Fruit fly (Drosophila melanogaster) whole organism, prepupa: ENCODE measurements around the gene MED15.

Experiments used
- CG10669 ChIP-seq: fragments of 200-800 bp; sonication (Bioruptor generic); optimal IDR thresholded peaks from 3 replicates; lab custom pipeline; 2018; ENCODE audit warnings: missing biosample characterization, mild to moderate bottlenecking, missing genetic modification characterization, moderate library complexity
- CG11294 ChIP-seq: fragments of 200-800 bp; sonication (Bioruptor generic); IDR thresholded peaks from 2 replicates; pipeline ENCODE4 v1.3.6; 2022; ENCODE audit warnings: missing biosample characterization, missing genetic modification characterization
- CG11762 ChIP-seq: fragments of 200-800 bp; sonication (Bioruptor generic); optimal IDR thresholded peaks from 3 replicates; lab custom pipeline; 2016; ENCODE audit warnings: missing biosample characterization, missing genetic modification characterization; ENCODE audit not compliant: insufficient read depth
- CG11902 ChIP-seq: fragments of 200-800 bp; sonication (Bioruptor generic); optimal IDR thresholded peaks from 3 replicates; lab custom pipeline; 2016; ENCODE audit warnings: missing biosample characterization, missing genetic modification characterization
- CG1621 ChIP-seq: fragments of 200-800 bp; sonication (Bioruptor generic); optimal IDR thresholded peaks from 3 replicates; lab custom pipeline; 2018; ENCODE audit warnings: missing biosample characterization, mild to moderate bottlenecking, missing genetic modification characterization
- CG3032 ChIP-seq: fragments of 200-800 bp; optimal IDR thresholded peaks from 2 replicates; lab custom pipeline; 2019; ENCODE audit warnings: missing biosample characterization, mild to moderate bottlenecking, missing genetic modification characterization, moderate library complexity
- CG32006 ChIP-seq: fragments of 200-800 bp; sonication (Bioruptor generic); optimal IDR thresholded peaks from 3 replicates; lab custom pipeline; 2017; ENCODE audit warnings: missing biosample characterization, mild to moderate bottlenecking, missing genetic modification characterization
- CG34406 ChIP-seq: fragments of 200-800 bp; sonication (Bioruptor generic); optimal IDR thresholded peaks from 3 replicates; lab custom pipeline; 2016; ENCODE audit warnings: missing biosample characterization, missing genetic modification characterization
- CG3919 ChIP-seq: fragments of 200-800 bp; sonication (Bioruptor generic); optimal IDR thresholded peaks from 3 replicates; lab custom pipeline; 2016; ENCODE audit warnings: missing biosample characterization, missing genetic modification characterization
- CG6163 ChIP-seq: fragments of 200-800 bp; sonication (Bioruptor generic); IDR thresholded peaks from 3 replicates; pipeline ENCODE4 v1.3.6; 2022; ENCODE audit warnings: missing biosample characterization, missing genetic modification characterization
- CG6854 ChIP-seq: fragments of 200-800 bp; sonication (Bioruptor generic); optimal IDR thresholded peaks from 2 replicates; lab custom pipeline; 2017; ENCODE audit warnings: missing biosample characterization, mild to moderate bottlenecking, missing genetic modification characterization
- CG7368 ChIP-seq: fragments of 200-800 bp; sonication (Bioruptor generic); optimal IDR thresholded peaks from 3 replicates; lab custom pipeline; 2016; ENCODE audit warnings: missing biosample characterization, missing genetic modification characterization
- CG8319 ChIP-seq: fragments of 200-800 bp; sonication (Bioruptor generic); optimal IDR thresholded peaks from 3 replicates; lab custom pipeline; 2016; ENCODE audit warnings: missing biosample characterization, missing genetic modification characterization
- CG8632 ChIP-seq: fragments of 200-800 bp; sonication (Bioruptor generic); optimal IDR thresholded peaks from 3 replicates; lab custom pipeline; 2016; ENCODE audit warnings: missing biosample characterization, missing genetic modification characterization
- CG9139 ChIP-seq: fragments of 200-800 bp; sonication (Bioruptor generic); optimal IDR thresholded peaks from 3 replicates; lab custom pipeline; 2017; ENCODE audit warnings: missing biosample characterization, mild to moderate bottlenecking, missing genetic modification characterization
- Eip78C ChIP-seq: fragments of 200-800 bp; sonication (Bioruptor generic); peaks from one replicate; lab custom pipeline; 2016; ENCODE audit warnings: missing biosample characterization, missing genetic modification characterization
- Eip93F ChIP-seq: fragments of 200-800 bp; sonication (Bioruptor generic); optimal IDR thresholded peaks from 2 replicates; lab custom pipeline; 2016; ENCODE audit warnings: missing biosample characterization, mild to moderate bottlenecking, missing genetic modification characterization
- Ets21C ChIP-seq: fragments of 200-800 bp; sonication (Bioruptor generic); optimal IDR thresholded peaks from 3 replicates; lab custom pipeline; 2016; ENCODE audit warnings: missing biosample characterization, missing genetic modification characterization
- Gug ChIP-seq: fragments of 200-800 bp; sonication (Bioruptor generic); IDR thresholded peaks from 2 replicates; pipeline ENCODE4 v1.3.6; 2022; ENCODE audit warnings: missing biosample characterization, missing genetic modification characterization
- Hr39 ChIP-seq: fragments of 200-800 bp; sonication (Bioruptor generic); optimal IDR thresholded peaks from 2 replicates; lab custom pipeline; 2016; ENCODE audit warnings: missing biosample characterization, missing genetic modification characterization
- Hr4 ChIP-seq: fragments of 200-800 bp; sonication (Bioruptor generic); optimal IDR thresholded peaks from 3 replicates; lab custom pipeline; 2016; ENCODE audit warnings: missing biosample characterization, missing genetic modification characterization
- Lpt ChIP-seq: fragments of 200-800 bp; sonication (Bioruptor generic); optimal IDR thresholded peaks from 3 replicates; lab custom pipeline; 2016; ENCODE audit warnings: missing biosample characterization, missing genetic modification characterization
- Met ChIP-seq: fragments of 200-800 bp; sonication (Bioruptor generic); optimal IDR thresholded peaks from 3 replicates; lab custom pipeline; 2016; ENCODE audit warnings: missing biosample characterization, missing genetic modification characterization
- OdsH ChIP-seq: fragments of 200-800 bp; sonication (Bioruptor generic); optimal IDR thresholded peaks from 3 replicates; lab custom pipeline; 2016; ENCODE audit warnings: missing biosample characterization, missing genetic modification characterization
- Sox102F ChIP-seq: fragments of 200-800 bp; sonication (Bioruptor generic); optimal IDR thresholded peaks from 2 replicates; lab custom pipeline; 2016; ENCODE audit warnings: missing biosample characterization, mild to moderate bottlenecking, missing genetic modification characterization
- Sox14 ChIP-seq: fragments of 200-800 bp; sonication (Bioruptor generic); optimal IDR thresholded peaks from 3 replicates; lab custom pipeline; 2016; ENCODE audit warnings: missing biosample characterization, missing genetic modification characterization
- achi ChIP-seq: fragments of 200-800 bp; sonication (Bioruptor generic); optimal IDR thresholded peaks from 3 replicates; lab custom pipeline; 2016; ENCODE audit warnings: missing biosample characterization, missing genetic modification characterization
- acj6 ChIP-seq: fragments of 200-800 bp; sonication (Bioruptor generic); optimal IDR thresholded peaks from 3 replicates; lab custom pipeline; 2016; ENCODE audit warnings: missing biosample characterization, missing genetic modification characterization
- cyc ChIP-seq: fragments of 200-800 bp; sonication (Bioruptor generic); optimal IDR thresholded peaks from 3 replicates; lab custom pipeline; 2016; ENCODE audit warnings: missing biosample characterization, missing genetic modification characterization
- dac ChIP-seq: fragments of 200-800 bp; sonication (Bioruptor generic); optimal IDR thresholded peaks from 2 replicates; lab custom pipeline; 2017; ENCODE audit warnings: missing biosample characterization, mild to moderate bottlenecking, missing genetic modification characterization
- dsx ChIP-seq: fragments of 200-800 bp; optimal IDR thresholded peaks from 3 replicates; lab custom pipeline; 2019; ENCODE audit warnings: missing biosample characterization, mild to moderate bottlenecking, missing genetic modification characterization, moderate library complexity; ENCODE audit not compliant: poor library complexity, severe bottlenecking
- eg ChIP-seq: fragments of 200-800 bp; sonication (Bioruptor generic); IDR thresholded peaks from 3 replicates; pipeline ENCODE4 v1.3.6; 2022; ENCODE audit warnings: missing biosample characterization, missing genetic modification characterization
- esn ChIP-seq: fragments of 200-800 bp; sonication (Bioruptor generic); optimal IDR thresholded peaks from 2 replicates; lab custom pipeline; 2016; ENCODE audit warnings: missing biosample characterization, mild to moderate bottlenecking, missing genetic modification characterization, moderate library complexity
- fd59A ChIP-seq: fragments of 200-800 bp; sonication (Bioruptor generic); optimal IDR thresholded peaks from 2 replicates; lab custom pipeline; 2017; ENCODE audit warnings: missing biosample characterization, mild to moderate bottlenecking, missing genetic modification characterization, missing genetic modification reagents
- fd85E ChIP-seq: fragments of 200-800 bp; sonication (Bioruptor generic); optimal IDR thresholded peaks from 3 replicates; lab custom pipeline; 2016; ENCODE audit warnings: missing biosample characterization, missing genetic modification characterization
- fkh ChIP-seq: fragments of 200-800 bp; sonication (Bioruptor generic); optimal IDR thresholded peaks from 3 replicates; lab custom pipeline; 2017; ENCODE audit warnings: missing biosample characterization, mild to moderate bottlenecking, missing genetic modification characterization, moderate library complexity
- lz ChIP-seq: fragments of 200-800 bp; sonication (Bioruptor generic); optimal IDR thresholded peaks from 3 replicates; lab custom pipeline; 2016; ENCODE audit warnings: missing biosample characterization, missing genetic modification characterization
- pdm3 ChIP-seq: fragments of 200-800 bp; sonication (Bioruptor generic); optimal IDR thresholded peaks from 3 replicates; lab custom pipeline; 2016; ENCODE audit warnings: missing biosample characterization, missing genetic modification characterization
- salr ChIP-seq, 2 experiments: fragments of 200-800 bp; sonication (Bioruptor generic); optimal IDR thresholded peaks; 3 replicates each; lab custom pipeline; 2016 to 2018; ENCODE audit warnings: missing biosample characterization in 2 of 2, missing genetic modification characterization in 2 of 2, mild to moderate bottlenecking in 1 of 2
- spab ChIP-seq: fragments of 200-800 bp; sonication (Bioruptor generic); optimal IDR thresholded peaks from 2 replicates; lab custom pipeline; 2017; ENCODE audit warnings: missing biosample characterization, mild to moderate bottlenecking, missing genetic modification characterization, missing genetic modification reagents
- ss ChIP-seq, 2 experiments: fragments of 200-800 bp; sonication (Bioruptor generic); optimal IDR thresholded peaks; 2 replicates in 1 of 2; 3 replicates in 1 of 2; lab custom pipeline; 2017 to 2018; ENCODE audit warnings: mild to moderate bottlenecking in 2 of 2, missing biosample characterization in 2 of 2, missing genetic modification characterization in 2 of 2, moderate library complexity in 1 of 2
- svp ChIP-seq: fragments of 200-800 bp; sonication (Bioruptor generic); peaks from one replicate; lab custom pipeline; 2016; ENCODE audit warnings: missing biosample characterization, missing genetic modification characterization
- topi ChIP-seq: fragments of 200-800 bp; sonication (Bioruptor generic); optimal IDR thresholded peaks from 3 replicates; lab custom pipeline; 2016; ENCODE audit warnings: missing biosample characterization, missing genetic modification characterization
- vri ChIP-seq: fragments of 200-800 bp; sonication (Bioruptor generic); optimal IDR thresholded peaks from 3 replicates; lab custom pipeline; 2016; ENCODE audit warnings: missing biosample characterization, mild to moderate bottlenecking, missing genetic modification characterization

The MED15 gene

DNA sequence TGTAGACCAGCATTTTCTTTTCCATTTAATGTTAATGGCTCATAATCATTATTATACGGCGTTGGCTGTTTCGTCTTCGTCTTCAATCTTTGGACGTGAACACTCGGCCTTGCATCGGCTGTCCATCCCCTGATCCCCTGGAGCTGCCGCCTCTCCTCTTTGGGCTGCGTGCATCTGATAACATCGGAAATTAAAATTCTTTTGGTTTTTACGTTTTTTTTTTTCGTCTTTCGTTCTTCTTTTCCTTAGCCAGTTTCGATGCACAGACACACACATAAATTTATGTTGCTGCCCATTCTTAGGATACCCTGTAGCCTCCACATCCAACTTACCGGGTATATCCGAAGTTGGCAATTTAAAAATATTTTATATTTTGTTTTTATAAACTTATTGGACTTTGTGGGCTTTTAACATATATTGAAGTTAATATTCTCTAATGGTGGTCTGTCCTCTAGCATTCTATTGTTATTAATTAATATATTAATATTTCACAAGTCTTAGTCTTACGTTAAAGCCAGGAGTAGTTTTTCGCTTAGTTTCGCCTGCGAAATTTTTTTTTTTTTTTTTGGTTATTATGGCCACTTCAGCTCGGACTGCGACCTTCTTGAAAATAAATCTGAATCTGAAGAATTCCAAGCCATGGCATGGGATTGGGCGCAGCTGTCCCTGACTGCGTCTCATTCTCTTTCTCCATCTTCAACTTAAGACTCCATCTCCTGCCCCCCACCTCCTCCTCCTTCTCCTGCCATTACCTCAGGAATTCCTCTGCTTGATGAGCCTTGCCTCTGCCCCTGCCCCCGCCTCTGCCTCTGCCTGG is 32.0 kb upstream of the MED15 start (continued):
- peak; percentile 81 for TF ChIP-seq CG6163
- peak; percentile 45 for TF ChIP-seq Lpt (GFP tag; lab: Kevin White, UChicago)
- TF ChIP-seq CG6854 (GFP tag; lab: Kevin White, UChicago): peak; percentile 89
- TF ChIP-seq salr (GFP tag; optimal IDR thresholded peaks at IDR 0.05; lab: Kevin White, UChicago): peak; percentile 72 to 84
- peak; percentile 92 for TF ChIP-seq CG3032 (tag; lab: Kevin White, UChicago)
- peak; percentile 89 for TF ChIP-seq topi (GFP tag; lab: Kevin White, UChicago)
- TF ChIP-seq CG32006 (GFP tag; lab: Kevin White, UChicago): peak; percentile 81
- peak; percentile 62 for TF ChIP-seq CG8319 (GFP tag; lab: Kevin White, UChicago)
- peak; percentile 86 for TF ChIP-seq Sox14 (GFP tag; lab: Kevin White, UChicago)
- TF ChIP-seq eg: no peak
- TF ChIP-seq acj6 (GFP tag; lab: Kevin White, UChicago): peak; percentile 90
- TF ChIP-seq Sox102F: peak; percentile 89
- peak; percentile 63 for TF ChIP-seq Hr39
- no peak for TF ChIP-seq Gug
- TF ChIP-seq CG1621 (tag; lab: Kevin White, UChicago): peak; percentile 62
- peak; percentile 20 for TF ChIP-seq fd85E (GFP tag; lab: Kevin White, UChicago)
- TF ChIP-seq esn (GFP tag; lab: Kevin White, UChicago): peak; percentile 95
- peak; percentile 89 for TF ChIP-seq CG10669 (GFP tag; lab: Kevin White, UChicago)

DNA sequence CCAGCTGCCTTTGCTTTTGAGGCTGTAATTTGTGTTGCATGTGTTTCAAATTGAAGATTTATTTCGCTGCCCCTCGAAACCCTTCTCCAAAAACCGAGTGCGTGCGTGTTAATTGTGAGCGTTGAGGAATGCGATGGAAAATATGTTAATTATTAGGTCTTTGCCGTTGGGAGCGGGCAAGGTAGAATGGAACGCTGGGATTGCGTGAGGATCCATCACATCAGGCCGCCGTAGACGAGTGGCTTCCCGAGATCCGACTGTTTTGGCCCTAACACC is 31.4 kb upstream of the MED15 start:
- no peak for TF ChIP-seq CG8632
- TF ChIP-seq pdm3: no peak
- peak in 1 of 2 experiments; percentile 92 for TF ChIP-seq ss (GFP tag; optimal IDR thresholded peaks at IDR 0.05; lab: Kevin White, UChicago)
- no peak for TF ChIP-seq achi (GFP tag; lab: Kevin White, UChicago)
- no peak for TF ChIP-seq dac (GFP tag; lab: Kevin White, UChicago)
- no peak for TF ChIP-seq dsx (GFP tag; lab: Kevin White, UChicago)

- TF ChIP-seq CG7368 (GFP tag; lab: Kevin White, UChicago) (peak; percentile 98), CG3919 (peak; percentile 99), Hr4 (GFP tag; lab: Kevin White, UChicago) (peak; percentile 97), lz (GFP tag; lab: Kevin White, UChicago) (peak; percentile 97), ss (GFP tag; optimal IDR thresholded peaks at IDR 0.05; lab: Kevin White, UChicago) (peak; percentile 70 to 95), fkh (GFP tag; lab: Kevin White, UChicago) (no peak), CG11902 (GFP tag; lab: Kevin White, UChicago) (peak; percentile 97), spab (GFP tag; lab: Kevin White, UChicago) (peak; percentile 96), fd85E (GFP tag; lab: Kevin White, UChicago) (peak; percentile 95), Hr39 (peak; percentile 97), CG11294 (GFP tag; lab: Robert Waterston, UW) (peak; percentile 77), OdsH (GFP tag; lab: Kevin White, UChicago) (peak; percentile 97), cyc (GFP tag; lab: Kevin White, UChicago) (peak; percentile 98), Eip78C (GFP tag; lab: Kevin White, UChicago) (peak; percentile 99), Ets21C (GFP tag; lab: Kevin White, UChicago) (peak; percentile 95), eg (peak; percentile 95), svp (peak; percentile 98), CG9139 (GFP tag; lab: Kevin White, UChicago) (peak; percentile 89), Sox102F (peak; percentile 97), fd59A (GFP tag; lab: Kevin White, UChicago) (peak; percentile 95), Lpt (GFP tag; lab: Kevin White, UChicago) (peak; percentile 96), topi (GFP tag; lab: Kevin White, UChicago) (peak; percentile 98), CG8319 (GFP tag; lab: Kevin White, UChicago) (peak; percentile 95), CG11762 (GFP tag; lab: Kevin White, UChicago) (peak; percentile 93), CG34406 (GFP tag; lab: Kevin White, UChicago) (peak; percentile 96), Met (peak; percentile 98), dsx (GFP tag; lab: Kevin White, UChicago) (peak; percentile 94), vri (GFP tag; lab: Kevin White, UChicago) (peak; percentile 95), Eip93F (GFP tag; lab: Kevin White, UChicago) (peak; percentile 91), esn (GFP tag; lab: Kevin White, UChicago) (peak; percentile 98), pdm3 (peak; percentile 98)
These were observed 30.7 kb upstream of the MED15 start for dm6 chr2L:441927-442691.
